Fruit fly (Drosophila melanogaster) whole organism, embryonic: ENCODE data around the gene CG32170.

Experiments
- CG14860 ChIP-seq: fragments of 200-800 bp; sonication (Bioruptor generic); IDR thresholded peaks from 3 replicates; pipeline ENCODE4 v1.3.6; 2022; ENCODE audit warnings: missing biosample characterization, missing genetic modification characterization; ENCODE audit not compliant: partially characterized antibody
- CG8388 ChIP-seq: fragments of 200-800 bp; sonication (Bioruptor generic); optimal IDR thresholded peaks from 2 replicates; lab custom pipeline; 2019; ENCODE audit warnings: missing biosample characterization, mild to moderate bottlenecking, missing genetic modification characterization, moderate library complexity

dm6 chr3L:16915766-16916476 is 38.8 kb downstream of the CG32170 start:
- TF ChIP-seq CG14860 (GFP tag; lab: Robert Waterston, UW) (no peak), CG8388 (peak; percentile 13)
